Fruit fly (Drosophila melanogaster) whole organism, prepupa: Measurements from ENCODE around the gene CG14834.

Experiments
- CG10669 ChIP-seq: fragments of 200-800 bp; sonication (Bioruptor generic); optimal IDR thresholded peaks from 3 replicates; lab custom pipeline; 2018; ENCODE audit warnings: missing biosample characterization, mild to moderate bottlenecking, missing genetic modification characterization, moderate library complexity
- CG11762 ChIP-seq: fragments of 200-800 bp; sonication (Bioruptor generic); optimal IDR thresholded peaks from 3 replicates; lab custom pipeline; 2016; ENCODE audit warnings: missing biosample characterization, missing genetic modification characterization; ENCODE audit not compliant: insufficient read depth
- CG1621 ChIP-seq: fragments of 200-800 bp; sonication (Bioruptor generic); optimal IDR thresholded peaks from 3 replicates; lab custom pipeline; 2018; ENCODE audit warnings: missing biosample characterization, mild to moderate bottlenecking, missing genetic modification characterization
- CG31627 ChIP-seq: fragments of 200-800 bp; sonication (Bioruptor generic); optimal IDR thresholded peaks from 3 replicates; lab custom pipeline; 2016; ENCODE audit warnings: missing biosample characterization, missing genetic modification characterization
- CG34406 ChIP-seq: fragments of 200-800 bp; sonication (Bioruptor generic); optimal IDR thresholded peaks from 3 replicates; lab custom pipeline; 2016; ENCODE audit warnings: missing biosample characterization, missing genetic modification characterization
- CG6276 ChIP-seq: fragments of 200-800 bp; sonication (Bioruptor generic); optimal IDR thresholded peaks from 2 replicates; lab custom pipeline; 2017; ENCODE audit warnings: missing biosample characterization, mild to moderate bottlenecking, missing genetic modification characterization
- Gug ChIP-seq: fragments of 200-800 bp; sonication (Bioruptor generic); IDR thresholded peaks from 2 replicates; pipeline ENCODE4 v1.3.6; 2022; ENCODE audit warnings: missing biosample characterization, missing genetic modification characterization
- Hr39 ChIP-seq: fragments of 200-800 bp; sonication (Bioruptor generic); optimal IDR thresholded peaks from 2 replicates; lab custom pipeline; 2016; ENCODE audit warnings: missing biosample characterization, missing genetic modification characterization
- Hr4 ChIP-seq: fragments of 200-800 bp; sonication (Bioruptor generic); optimal IDR thresholded peaks from 3 replicates; lab custom pipeline; 2016; ENCODE audit warnings: missing biosample characterization, missing genetic modification characterization
- OdsH ChIP-seq: fragments of 200-800 bp; sonication (Bioruptor generic); optimal IDR thresholded peaks from 3 replicates; lab custom pipeline; 2016; ENCODE audit warnings: missing biosample characterization, missing genetic modification characterization
- Sox102F ChIP-seq: fragments of 200-800 bp; sonication (Bioruptor generic); optimal IDR thresholded peaks from 2 replicates; lab custom pipeline; 2016; ENCODE audit warnings: missing biosample characterization, mild to moderate bottlenecking, missing genetic modification characterization

- TF ChIP-seq CG6276 (GFP tag; lab: Kevin White, UChicago) (no peak), Gug (GFP tag; lab: Robert Waterston, UW) (no peak), CG34406 (no peak), Hr39 (no peak), Sox102F (no peak), CG11762 (GFP tag; lab: Kevin White, UChicago) (no peak), Hr4 (GFP tag; lab: Kevin White, UChicago) (no peak), CG31627 (no peak), OdsH (GFP tag; lab: Kevin White, UChicago) (no peak), CG1621 (tag; lab: Kevin White, UChicago) (no peak), CG10669 (GFP tag; lab: Kevin White, UChicago) (no peak)
Observed at dm6 chr3L:7390004-7390403, 43.1 kb upstream of the CG14834 start.
